Worm (Caenorhabditis elegans) whole organism, L2 larva: ENCODE data around the gene cyp-33C8.

ENCODE experiments used
- R02D3.7 ChIP-seq: fragments of 150-350 bp; optimal IDR thresholded peaks from 2 replicates; lab custom pipeline; 2014; ENCODE audit warnings: missing biosample characterization, missing genetic modification characterization
- Y55F3AM.14 ChIP-seq: fragments of 200-800 bp; sonication (Bioruptor generic); optimal IDR thresholded peaks from 2 replicates; lab custom pipeline; 2018; ENCODE audit warnings: mild to moderate bottlenecking, missing genetic modification characterization, missing compliant biosample characterization
- elt-1 ChIP-seq: fragments of 150-350 bp; optimal IDR thresholded peaks from 2 replicates; lab custom pipeline; 2014; ENCODE audit warnings: missing biosample characterization, missing genetic modification characterization
- fos-1 ChIP-seq: fragments of 150-350 bp; optimal IDR thresholded peaks from 2 replicates; lab custom pipeline; 2014; ENCODE audit warnings: missing biosample characterization, missing genetic modification characterization
- nhr-77 ChIP-seq: fragments of 150-350 bp; optimal IDR thresholded peaks from 2 replicates; lab custom pipeline; 2014; ENCODE audit warnings: missing biosample characterization, missing genetic modification characterization
- snpc-4 ChIP-seq: fragments of 150-350 bp; optimal IDR thresholded peaks from 2 replicates; lab custom pipeline; 2014; ENCODE audit warnings: missing biosample characterization, missing genetic modification characterization
- zag-1 ChIP-seq: fragments of 150-350 bp; optimal IDR thresholded peaks from 2 replicates; lab custom pipeline; 2014; ENCODE audit warnings: missing biosample characterization, missing genetic modification characterization
- ztf-4 ChIP-seq: fragments of 150-350 bp; optimal IDR thresholded peaks from 2 replicates; lab custom pipeline; 2014; ENCODE audit warnings: missing biosample characterization, missing genetic modification characterization

DNA sequence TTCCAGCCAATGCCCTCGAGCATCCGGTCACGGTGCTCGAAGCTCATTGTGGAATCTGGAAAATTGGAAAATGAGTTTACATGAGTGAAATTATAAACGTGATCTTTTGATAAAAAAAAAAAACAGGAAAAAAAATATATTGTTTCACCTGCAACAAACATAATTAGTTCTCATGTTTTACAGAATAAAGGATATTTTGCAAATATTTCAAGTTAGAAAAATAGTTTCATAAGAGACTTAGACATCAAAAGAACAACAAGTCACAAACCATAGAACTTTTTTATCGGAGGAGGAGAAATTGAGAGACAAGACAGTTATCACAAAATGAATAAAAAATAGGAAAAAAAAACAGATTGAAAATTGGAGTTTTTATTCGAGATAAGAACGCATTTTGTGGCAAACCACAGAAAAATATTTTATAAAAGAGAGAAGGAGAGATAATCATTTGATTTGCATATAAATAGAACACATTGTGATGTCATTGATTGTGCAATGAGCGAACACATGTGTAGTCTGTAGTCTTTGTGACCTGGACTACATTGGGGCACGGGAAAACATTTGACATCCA is 19.1 kb downstream of the cyp-33C8 start, which contains the start of gene R08F11.1:
- no peak for TF ChIP-seq Y55F3AM.14
- TF ChIP-seq ztf-4 (tag; lab: Kevin White, UChicago), result no peak
- no peak for TF ChIP-seq zag-1
- TF ChIP-seq R02D3.7 (tag; lab: Kevin White, UChicago), result no peak
- TF ChIP-seq elt-1 (tag; lab: Kevin White, UChicago), result no peak
- TF ChIP-seq fos-1 (tag; lab: Kevin White, UChicago), result peak; percentile 26
- TF ChIP-seq nhr-77 (tag; lab: Kevin White, UChicago), result no peak
- TF ChIP-seq snpc-4 (tag; lab: Kevin White, UChicago), result no peak
